Fruit fly (Drosophila melanogaster): ENCODE data around the gene CG11779.
A peak's percentile ranks its signal among the peaks of the same experiment; 100 is the strongest.

CG11779 gene

dm6 chr3R:19165620-19166055 lies 6.0 kb upstream of the CG11779 start (continued):
- TF ChIP-seq dysf (GFP tag; IDR thresholded peaks at IDR 0.05), result no peak
- TF ChIP-seq rib (GFP tag; IDR thresholded peaks at IDR 0.05), result peak; percentile 44; the same call in 1 of the 2 replicates
- no peak for TF ChIP-seq Awh (GFP tag; IDR thresholded peaks at IDR 0.05)
- peak; percentile 96 for TF ChIP-seq CG32767 (GFP tag; IDR thresholded peaks at IDR 0.05)
- 0 out of 2 replicates have a peak, but pooled peaks have one; percentile 32 for TF ChIP-seq sna (GFP tag; IDR thresholded peaks at IDR 0.05; ENCODE audit: partially characterized antibody)
- no peak for TF ChIP-seq sug (tag; optimal IDR thresholded peaks at IDR 0.05)
- TF ChIP-seq Trl (optimal IDR thresholded peaks at IDR 0.05), result peak; percentile 96 to 100
- peak; percentile 24 for TF ChIP-seq Trl (GFP tag; optimal IDR thresholded peaks at IDR 0.05)
- peak; percentile 43; the same call in 1 of the 2 replicates for TF ChIP-seq seq (GFP tag; IDR thresholded peaks at IDR 0.05)
- TF ChIP-seq CG3995 (GFP tag; optimal IDR thresholded peaks at IDR 0.05), result no peak
- TF ChIP-seq tio (GFP tag; optimal IDR thresholded peaks at IDR 0.05), result no peak
- no peak for TF ChIP-seq CG4404 (GFP tag; IDR thresholded peaks at IDR 0.05)
- no peak for TF ChIP-seq da (GFP tag; optimal IDR thresholded peaks at IDR 0.05)
- TF ChIP-seq pho (GFP tag; optimal IDR thresholded peaks at IDR 0.05), result no peak
- TF ChIP-seq CG3163 (GFP tag; optimal IDR thresholded peaks at IDR 0.05), result peak; percentile 98
- no peak for TF ChIP-seq CG16779 (GFP tag; IDR thresholded peaks at IDR 0.05)
- TF ChIP-seq grau (tag; optimal IDR thresholded peaks at IDR 0.05), result no peak
- TF ChIP-seq Ptx1 (GFP tag; IDR thresholded peaks at IDR 0.05), result no peak
- no peak for TF ChIP-seq CG33213 (GFP tag; optimal IDR thresholded peaks at IDR 0.05)
- no peak for TF ChIP-seq CG10431 (GFP tag; optimal IDR thresholded peaks at IDR 0.05)
- no peak for TF ChIP-seq Taf1 (GFP tag; IDR thresholded peaks at IDR 0.05)
- TF ChIP-seq pita (GFP tag; optimal IDR thresholded peaks at IDR 0.05), result no peak
- TF ChIP-seq Dfd (GFP tag; optimal IDR thresholded peaks at IDR 0.05), result no peak
- no peak for TF ChIP-seq scrt (GFP tag; optimal IDR thresholded peaks at IDR 0.05)
- no peak for TF ChIP-seq p53 (GFP tag; optimal IDR thresholded peaks at IDR 0.05)
- peak; percentile 41 for TF ChIP-seq CG17568 (GFP tag; optimal IDR thresholded peaks at IDR 0.05)
- no peak for TF ChIP-seq h (optimal IDR thresholded peaks at IDR 0.05)
- TF ChIP-seq Dll (GFP tag; IDR thresholded peaks at IDR 0.05; ENCODE audit: partially characterized antibody), result peak; percentile 47; the same call in 1 of the 4 replicates
- no peak for TF ChIP-seq HmgZ (tag; optimal IDR thresholded peaks at IDR 0.05)
- peak; percentile 31; the same call in 1 of the 2 replicates for TF ChIP-seq unc-4 (GFP tag; IDR thresholded peaks at IDR 0.05; ENCODE audit: partially characterized antibody)
- TF ChIP-seq CG2712 (tag; optimal IDR thresholded peaks at IDR 0.05), result peak; percentile 5
- no peak for TF ChIP-seq CG30020 (tag; optimal IDR thresholded peaks at IDR 0.05)
- TF ChIP-seq Jarid2 (GFP tag; optimal IDR thresholded peaks at IDR 0.05), result no peak
- peak; percentile 67 for TF ChIP-seq Drgx (GFP tag; IDR thresholded peaks at IDR 0.05)
- TF ChIP-seq CG13287 (GFP tag; IDR thresholded peaks at IDR 0.05; ENCODE audit: partially characterized antibody), result peak; percentile 40
- TF ChIP-seq CG17385 (GFP tag; optimal IDR thresholded peaks at IDR 0.05), result peak; percentile 40
- TF ChIP-seq E2f1 (GFP tag; IDR thresholded peaks at IDR 0.05), result no peak
- no peak for TF ChIP-seq hkb (optimal IDR thresholded peaks at IDR 0.05)
- no peak for TF ChIP-seq hkb (GFP tag; IDR thresholded peaks at IDR 0.05)
- no peak for TF ChIP-seq run (tag; optimal IDR thresholded peaks at IDR 0.05)
- peak; percentile 28; the same call in 1 of the 3 replicates for TF ChIP-seq Doc3 (GFP tag; IDR thresholded peaks at IDR 0.05; ENCODE audit: partially characterized antibody)
- TF ChIP-seq wor (GFP tag; IDR thresholded peaks at IDR 0.05), result no peak
- TF ChIP-seq z (GFP tag; IDR thresholded peaks at IDR 0.05), result no peak
- peak; percentile 87 for TF ChIP-seq lbe (GFP tag; optimal IDR thresholded peaks at IDR 0.05)
- TF ChIP-seq CG17186 (GFP tag; optimal IDR thresholded peaks at IDR 0.05), result no peak
- peak; percentile 82; the same call in 2 of the 4 replicates for TF ChIP-seq chinmo (GFP tag; IDR thresholded peaks at IDR 0.05; ENCODE audit: partially characterized antibody)
- no peak for TF ChIP-seq ttk (GFP tag; IDR thresholded peaks at IDR 0.05)
- TF ChIP-seq Mes4 (GFP tag; optimal IDR thresholded peaks at IDR 0.05), result no peak
- peak; percentile 73 for TF ChIP-seq psq (GFP tag; optimal IDR thresholded peaks at IDR 0.05)
- TF ChIP-seq CG9437 (GFP tag; optimal IDR thresholded peaks at IDR 0.05), result no peak
- TF ChIP-seq otp (GFP tag; IDR thresholded peaks at IDR 0.05), result no peak; the same call in 2 of the 3 replicates
- TF ChIP-seq exex (tag; optimal IDR thresholded peaks at IDR 0.05), result no peak
- TF ChIP-seq ro (GFP tag; IDR thresholded peaks at IDR 0.05), result no peak

Measured in whole organism, embryonic.